Fruit fly (Drosophila melanogaster): ENCODE results near the gene CG43232.

The CG43232 gene

dm6 chr2L:6956725-6957124 is 24.8 kb downstream of the CG43232 start, which contains the start of the genes CG13775 and CG3430 (continued):
- TF ChIP-seq mld (GFP tag; IDR thresholded peaks at IDR 0.05; ENCODE audit: partially characterized antibody) (0 out of 3 replicates have a peak, but pooled peaks have one; percentile 30), CG10543 (GFP tag; optimal IDR thresholded peaks at IDR 0.05) (no peak), Nf-YB (GFP tag; optimal IDR thresholded peaks at IDR 0.05) (no peak), CG10321 (GFP tag; IDR thresholded peaks at IDR 0.05) (no peak), HLH3B (GFP tag; IDR thresholded peaks at IDR 0.05) (no peak), Ptx1 (GFP tag; IDR thresholded peaks at IDR 0.05) (no peak), CG15073 (GFP tag; optimal IDR thresholded peaks at IDR 0.05) (no peak), CG1792 (GFP tag; optimal IDR thresholded peaks at IDR 0.05) (no peak), Lhr (GFP tag; optimal IDR thresholded peaks at IDR 0.05) (no peak), CG7372 (GFP tag; IDR thresholded peaks at IDR 0.05) (no peak), Atf-2 (GFP tag; optimal IDR thresholded peaks at IDR 0.05) (no peak), CG3838 (GFP tag; optimal IDR thresholded peaks at IDR 0.05) (no peak), CG16813 (GFP tag; IDR thresholded peaks at IDR 0.05; ENCODE audit: partially characterized antibody) (peak; percentile 56), prd (optimal IDR thresholded peaks at IDR 0.05) (no peak), prd (GFP tag; IDR thresholded peaks at IDR 0.05) (no peak), D (optimal IDR thresholded peaks at IDR 0.05) (no peak), D (GFP tag; optimal IDR thresholded peaks at IDR 0.05) (no peak), CG12659 (GFP tag; optimal IDR thresholded peaks at IDR 0.05) (peak; percentile 44), amos (GFP tag; IDR thresholded peaks at IDR 0.05; ENCODE audit: partially characterized antibody) (peak; percentile 78), sr (GFP tag; IDR thresholded peaks at IDR 0.05) (no peak), CG9932 (GFP tag; IDR thresholded peaks at IDR 0.05) (peak; percentile 61), bcd (GFP tag; optimal IDR thresholded peaks at IDR 0.05) (no peak), bowl (GFP tag; IDR thresholded peaks at IDR 0.05) (no peak), MESR4 (GFP tag; optimal IDR thresholded peaks at IDR 0.05) (peak; percentile 49), Gsc (GFP tag; IDR thresholded peaks at IDR 0.05) (no peak), Antp (GFP tag; optimal IDR thresholded peaks at IDR 0.05) (peak; percentile 62), CG13624 (GFP tag; optimal IDR thresholded peaks at IDR 0.05) (peak; percentile 57), abd-A (tag; optimal IDR thresholded peaks at IDR 0.05) (no peak), pum (GFP tag; optimal IDR thresholded peaks at IDR 0.05) (peak; percentile 5), H2.0 (GFP tag; IDR thresholded peaks at IDR 0.05) (no peak), Nf-YC (tag; optimal IDR thresholded peaks at IDR 0.05) (no peak), gsb-n (tag; optimal IDR thresholded peaks at IDR 0.05) (no peak), CG1024 (GFP tag; IDR thresholded peaks at IDR 0.05) (no peak), dati (GFP tag; IDR thresholded peaks at IDR 0.05) (no peak), ERR (GFP tag; optimal IDR thresholded peaks at IDR 0.05) (no peak), CG8281 (tag; optimal IDR thresholded peaks at IDR 0.05) (no peak), ftz-f1 (GFP tag; optimal IDR thresholded peaks at IDR 0.05) (peak; percentile 0), CG17186 (GFP tag; optimal IDR thresholded peaks at IDR 0.05) (no peak), Hmr (GFP tag; optimal IDR thresholded peaks at IDR 0.05) (no peak), Usf (GFP tag; optimal IDR thresholded peaks at IDR 0.05) (no peak), ATbp (GFP tag; optimal IDR thresholded peaks at IDR 0.05) (no peak), CG7556 (GFP tag; optimal IDR thresholded peaks at IDR 0.05) (no peak), CG15514 (GFP tag; optimal IDR thresholded peaks at IDR 0.05) (peak; percentile 73), Dip3 (GFP tag; optimal IDR thresholded peaks at IDR 0.05) (no peak), CG14860 (GFP tag; IDR thresholded peaks at IDR 0.05; ENCODE audit: partially characterized antibody) (peak; percentile 54; the same call in 2 of the 3 replicates), CG4404 (GFP tag; IDR thresholded peaks at IDR 0.05) (no peak), jumu (GFP tag; optimal IDR thresholded peaks at IDR 0.05) (peak; percentile 8), CG17802 (tag; optimal IDR thresholded peaks at IDR 0.05) (no peak), ttk (GFP tag; IDR thresholded peaks at IDR 0.05) (no peak), hkb (optimal IDR thresholded peaks at IDR 0.05) (no peak), hkb (GFP tag; IDR thresholded peaks at IDR 0.05) (0 out of 2 replicates have a peak, but pooled peaks have one; percentile 21), rib (GFP tag; IDR thresholded peaks at IDR 0.05) (0 out of 2 replicates have a peak, but pooled peaks have one; percentile 12)
